Worm (Caenorhabditis elegans) whole organism, late embryonic: Measurements from ENCODE around the gene serp-1.2.

ENCODE experiments used
- C08G9.2 ChIP-seq: sonication (generic microtip); optimal IDR thresholded peaks from 2 replicates; lab custom pipeline; 2016; ENCODE audit warnings: mild to moderate bottlenecking, missing genetic modification characterization, moderate library complexity, missing compliant biosample characterization
- C38D4.7 ChIP-seq: fragments of 200-800 bp; sonication (Bioruptor generic); optimal IDR thresholded peaks from 2 replicates; lab custom pipeline; 2018; ENCODE audit warnings: mild to moderate bottlenecking, missing genetic modification characterization, moderate library complexity, missing compliant biosample characterization
- K02D7.2 ChIP-seq: sonication (generic microtip); optimal IDR thresholded peaks from 2 replicates; lab custom pipeline; 2017; ENCODE audit warnings: mild to moderate bottlenecking, missing genetic modification characterization, missing compliant biosample characterization
- K09A11.1 ChIP-seq: sonication (generic microtip); optimal IDR thresholded peaks from 2 replicates; lab custom pipeline; 2017; ENCODE audit warnings: antibody characterized with exemption, mild to moderate bottlenecking, missing genetic modification characterization, missing compliant biosample characterization; ENCODE audit not compliant: insufficient read depth
- ceh-14 ChIP-seq: sonication (generic microtip); optimal IDR thresholded peaks from 2 replicates; lab custom pipeline; 2016; ENCODE audit warnings: missing genotype, missing genetic modification characterization, missing compliant biosample characterization
- ceh-19 ChIP-seq: fragments of 200-800 bp; sonication (Bioruptor generic); optimal IDR thresholded peaks from 2 replicates; lab custom pipeline; 2018; ENCODE audit warnings: mild to moderate bottlenecking, missing genetic modification characterization, missing compliant biosample characterization
- ceh-2 ChIP-seq: sonication (generic microtip); optimal IDR thresholded peaks from 2 replicates; lab custom pipeline; 2016; ENCODE audit warnings: missing genotype, missing genetic modification characterization, missing compliant biosample characterization
- ceh-22 ChIP-seq: sonication (generic microtip); optimal IDR thresholded peaks from 2 replicates; lab custom pipeline; 2017; ENCODE audit warnings: missing biosample characterization, missing genetic modification characterization
- ceh-24 ChIP-seq: sonication (generic microtip); optimal IDR thresholded peaks from 2 replicates; lab custom pipeline; 2016; ENCODE audit warnings: mild to moderate bottlenecking, missing genetic modification characterization, missing compliant biosample characterization
- ceh-30 ChIP-seq: fragments of 150-350 bp; optimal IDR thresholded peaks from 2 replicates; lab custom pipeline; 2014; ENCODE audit warnings: missing biosample characterization, missing genetic modification characterization
- ceh-31 ChIP-seq: sonication (generic microtip); optimal IDR thresholded peaks from 2 replicates; lab custom pipeline; 2016; ENCODE audit warnings: missing genetic modification characterization, missing compliant biosample characterization
- ceh-45 ChIP-seq: fragments of 200-800 bp; sonication (Bioruptor generic); IDR thresholded peaks from 2 replicates; pipeline ENCODE4 v1.3.6; 2022; ENCODE audit warnings: missing genetic modification reagents, missing genetic modification characterization, missing compliant biosample characterization
- ceh-48 ChIP-seq: sonication (generic microtip); optimal IDR thresholded peaks from 2 replicates; lab custom pipeline; 2016; ENCODE audit warnings: missing genetic modification characterization, inconsistent platforms, missing compliant biosample characterization
- ceh-9 ChIP-seq: sonication (generic microtip); optimal IDR thresholded peaks from 2 replicates; lab custom pipeline; 2016; ENCODE audit warnings: mild to moderate bottlenecking, missing genetic modification characterization, inconsistent platforms, missing compliant biosample characterization
- che-1 ChIP-seq: sonication (generic microtip); optimal IDR thresholded peaks from 2 replicates; lab custom pipeline; 2016; ENCODE audit warnings: mild to moderate bottlenecking, missing genetic modification characterization, missing compliant biosample characterization
- dmd-4 ChIP-seq: sonication (generic microtip); optimal IDR thresholded peaks from 2 replicates; lab custom pipeline; 2016; ENCODE audit warnings: borderline replicate concordance, missing genetic modification characterization, missing compliant biosample characterization
- elt-2 ChIP-seq: sonication (generic microtip); optimal IDR thresholded peaks from 2 replicates; lab custom pipeline; 2016; ENCODE audit warnings: missing genetic modification reagents, missing genetic modification characterization, missing compliant biosample characterization
- elt-4 ChIP-seq: sonication (generic microtip); optimal IDR thresholded peaks from 2 replicates; lab custom pipeline; 2016; ENCODE audit warnings: missing genetic modification characterization, missing compliant biosample characterization
- ets-4 ChIP-seq: sonication (generic microtip); optimal IDR thresholded peaks from 2 replicates; lab custom pipeline; 2016; ENCODE audit warnings: missing genetic modification characterization, missing compliant biosample characterization
- fkh-6 ChIP-seq: sonication (generic microtip); optimal IDR thresholded peaks from 2 replicates; lab custom pipeline; 2016; ENCODE audit warnings: missing genetic modification characterization, missing compliant biosample characterization
- hlh-30 ChIP-seq: sonication (generic microtip); optimal IDR thresholded peaks from 2 replicates; lab custom pipeline; 2017; ENCODE audit warnings: antibody characterized with exemption, missing genetic modification characterization, missing compliant biosample characterization; ENCODE audit not compliant: insufficient read depth
- hlh-6 ChIP-seq: sonication (generic microtip); optimal IDR thresholded peaks from 2 replicates; lab custom pipeline; 2016; ENCODE audit warnings: missing genotype, missing genetic modification characterization, missing compliant biosample characterization
- lim-6 ChIP-seq: sonication (generic microtip); optimal IDR thresholded peaks from 2 replicates; lab custom pipeline; 2016; ENCODE audit warnings: missing genetic modification characterization, missing compliant biosample characterization
- lin-11 ChIP-seq: fragments of 200-800 bp; sonication (Bioruptor generic); optimal IDR thresholded peaks from 2 replicates; lab custom pipeline; 2018; ENCODE audit warnings: mild to moderate bottlenecking, missing genetic modification characterization, missing compliant biosample characterization
- mec-3 ChIP-seq: sonication (generic microtip); optimal IDR thresholded peaks from 2 replicates; lab custom pipeline; 2016; ENCODE audit warnings: borderline replicate concordance, missing genetic modification characterization, missing compliant biosample characterization
- nhr-11 ChIP-seq: fragments of 150-350 bp; optimal IDR thresholded peaks from 2 replicates; lab custom pipeline; 2014; ENCODE audit warnings: missing biosample characterization, missing genetic modification characterization
- npax-4 ChIP-seq: sonication (generic microtip); optimal IDR thresholded peaks from 2 replicates; lab custom pipeline; 2016; ENCODE audit warnings: missing genetic modification characterization, missing compliant biosample characterization
- pat-9 ChIP-seq: fragments of 200-800 bp; sonication (Bioruptor generic); optimal IDR thresholded peaks from 2 replicates; lab custom pipeline; 2018; ENCODE audit warnings: mild to moderate bottlenecking, missing genetic modification characterization, moderate library complexity, missing compliant biosample characterization
- pha-2 ChIP-seq: sonication (generic microtip); optimal IDR thresholded peaks from 2 replicates; lab custom pipeline; 2017; ENCODE audit warnings: mild to moderate bottlenecking, missing genetic modification characterization, missing compliant biosample characterization
- pha-4 ChIP-seq: fragments of 150-350 bp; optimal IDR thresholded peaks from 2 replicates; lab custom pipeline; 2018; ENCODE audit warnings: missing biosample characterization, missing genetic modification reagents, missing genetic modification characterization
- ref-2 ChIP-seq: sonication (generic microtip); optimal IDR thresholded peaks from 2 replicates; lab custom pipeline; 2016; ENCODE audit warnings: missing genetic modification characterization, missing compliant biosample characterization
- sdc-2 ChIP-seq: sonication (generic microtip); optimal IDR thresholded peaks from 2 replicates; lab custom pipeline; 2016; ENCODE audit warnings: missing genotype, missing genetic modification characterization, missing compliant biosample characterization
- sox-4 ChIP-seq: sonication (generic microtip); optimal IDR thresholded peaks from 2 replicates; lab custom pipeline; 2017; ENCODE audit warnings: mild to moderate bottlenecking, missing genetic modification characterization, inconsistent platforms, missing compliant biosample characterization
- tbx-2 ChIP-seq: sonication (generic microtip); optimal IDR thresholded peaks from 2 replicates; lab custom pipeline; 2016; ENCODE audit warnings: missing genetic modification characterization, missing compliant biosample characterization
- tbx-7 ChIP-seq: sonication (generic microtip); optimal IDR thresholded peaks from 2 replicates; lab custom pipeline; 2016; ENCODE audit warnings: missing genotype, missing genetic modification characterization, missing compliant biosample characterization
- ttx-3 ChIP-seq: sonication (generic microtip); optimal IDR thresholded peaks from 2 replicates; lab custom pipeline; 2016; ENCODE audit warnings: missing genetic modification reagents, missing genetic modification characterization, missing compliant biosample characterization
- unc-3 ChIP-seq, 2 experiments: fragments of 200-800 bp in 1 of 2; sonication (Bioruptor generic) in 1 of 2; sonication (generic microtip) in 1 of 2; conservative IDR thresholded peaks in 1 of 2; optimal IDR thresholded peaks in 1 of 2; 2 replicates each; pipeline versions ENCODE4 v1.3.6 to Lab custom; 2016 to 2022; ENCODE audit warnings: missing compliant biosample characterization in 2 of 2, missing genetic modification characterization in 2 of 2, missing genetic modification reagents in 1 of 2
- zip-5 ChIP-seq: sonication (generic microtip); optimal IDR thresholded peaks from 2 replicates; lab custom pipeline; 2016; ENCODE audit warnings: missing genetic modification characterization, missing compliant biosample characterization

The serp-1.2 gene

ce11 chrIV:8243170-8243569 lies 17.7 kb downstream of the serp-1.2 start:
- TF ChIP-seq ceh-14 (tag; lab: Kevin White, UChicago) (no peak), pat-9 (no peak), K09A11.1 (tag; lab: Kevin White, UChicago) (no peak), hlh-30 (no peak)

- TF ChIP-seq zip-5, result no peak
These were observed 18.1 kb downstream of the serp-1.2 start, which contains the start of gene T09A12.8 for ce11 chrIV:8243599-8243998. Gene T09A12.8 (minus strand): TSS chrIV:8243699.

- TF ChIP-seq K09A11.1 (tag; lab: Kevin White, UChicago), result no peak
- TF ChIP-seq ceh-22 (tag; lab: Kevin White, UChicago), result no peak
- TF ChIP-seq zip-5, result no peak
- TF ChIP-seq nhr-11 (tag; lab: Kevin White, UChicago), result no peak
- no peak for TF ChIP-seq ceh-45 (GFP tag; lab: Robert Waterston, UW)
- no peak for TF ChIP-seq tbx-2 (tag; lab: Kevin White, UChicago)
- no peak for TF ChIP-seq ceh-2
- no peak for TF ChIP-seq fkh-6
- TF ChIP-seq ref-2 (tag; lab: Kevin White, UChicago), result no peak
- TF ChIP-seq ceh-24 (tag; lab: Kevin White, UChicago), result no peak
- TF ChIP-seq elt-4 (tag; lab: Kevin White, UChicago), result no peak
- no peak for TF ChIP-seq unc-3 (GFP tag; conservative IDR thresholded peaks at IDR 0.05; lab: Robert Waterston, UW)
- TF ChIP-seq unc-3 (tag; optimal IDR thresholded peaks at IDR 0.05; lab: Kevin White, UChicago), result no peak
- no peak for TF ChIP-seq che-1 (tag; lab: Kevin White, UChicago)
- TF ChIP-seq ttx-3 (tag; lab: Kevin White, UChicago), result no peak
- no peak for TF ChIP-seq C38D4.7 (GFP tag; lab: Kevin White, UChicago)
- TF ChIP-seq lin-11 (tag; lab: Kevin White, UChicago), result no peak
- TF ChIP-seq ceh-14 (tag; lab: Kevin White, UChicago), result no peak
- no peak for TF ChIP-seq C08G9.2 (tag; lab: Kevin White, UChicago)
- TF ChIP-seq ets-4 (tag; lab: Kevin White, UChicago), result no peak
- no peak for TF ChIP-seq ceh-30 (tag; lab: Kevin White, UChicago)
These were observed 18.6 kb downstream of the serp-1.2 start, which contains the start of gene T09A12.1 for ce11 chrIV:8244112-8244511. Gene T09A12.1 (plus strand): TSS chrIV:8244412.

DNA sequence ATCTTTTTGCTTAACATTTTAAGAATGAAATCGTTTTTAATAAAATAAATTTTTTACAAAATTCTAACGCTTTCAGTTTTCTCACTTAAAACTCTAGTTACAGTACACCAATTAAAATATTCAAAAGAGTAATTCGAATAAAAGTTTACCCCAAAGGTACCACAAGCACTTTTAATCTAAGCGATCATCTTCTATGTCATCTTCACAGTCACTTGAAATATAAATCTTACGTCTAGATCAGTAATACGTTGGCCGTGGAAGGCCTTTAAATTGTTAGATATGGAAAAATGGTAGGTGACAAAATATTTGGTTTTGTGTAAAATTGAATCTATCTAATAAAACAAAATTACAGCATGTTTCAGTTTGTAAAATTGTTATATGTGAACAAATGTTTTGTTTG lies 21.9 kb downstream of the serp-1.2 start:
- TF ChIP-seq elt-4 (tag; lab: Kevin White, UChicago) (no peak), ceh-31 (tag; lab: Kevin White, UChicago) (no peak), pha-2 (tag; lab: Kevin White, UChicago) (no peak), hlh-6 (no peak), npax-4 (tag; lab: Kevin White, UChicago) (no peak), tbx-7 (no peak), ceh-19 (no peak), pha-4 (tag; lab: Kevin White, UChicago) (no peak), elt-2 (no peak), tbx-2 (tag; lab: Kevin White, UChicago) (no peak), dmd-4 (tag; lab: Kevin White, UChicago) (no peak), C38D4.7 (GFP tag; lab: Kevin White, UChicago) (no peak), sox-4 (tag; lab: Kevin White, UChicago) (no peak), K02D7.2 (no peak), ceh-24 (tag; lab: Kevin White, UChicago) (no peak), ceh-9 (tag; lab: Kevin White, UChicago) (no peak), lim-6 (no peak), mec-3 (tag; lab: Kevin White, UChicago) (no peak), ceh-48 (tag; lab: Kevin White, UChicago) (no peak), sdc-2 (no peak)
